Worm (Caenorhabditis elegans) whole organism, young adult: ENCODE results near the gene tir-1.
A peak's percentile ranks its signal among the peaks of the same experiment; 100 is the strongest.

ENCODE experiments used
- B0336.3 ChIP-seq: fragments of 200-800 bp; sonication (Bioruptor generic); IDR thresholded peaks from 2 replicates; pipeline ENCODE4 v1.3.6; 2022; ENCODE audit warnings: missing genetic modification characterization, missing compliant biosample characterization
- C06A6.2 ChIP-seq: fragments of 200-800 bp; sonication (Bioruptor generic); conservative IDR thresholded peaks from 2 replicates; pipeline ENCODE4 v1.3.6; 2022; ENCODE audit warnings: missing genetic modification characterization, missing compliant biosample characterization
- F23B12.7 ChIP-seq: sonication (generic microtip); optimal IDR thresholded peaks from 2 replicates; lab custom pipeline; 2017; ENCODE audit warnings: missing genetic modification characterization, mild to moderate bottlenecking, missing compliant biosample characterization, antibody characterized with exemption, moderate library complexity; ENCODE audit not compliant: insufficient read depth
- F37B4.10 ChIP-seq: fragments of 200-800 bp; sonication (Bioruptor generic); IDR thresholded peaks from 2 replicates; pipeline ENCODE4 v1.3.6; 2022; ENCODE audit warnings: missing genetic modification characterization, missing compliant biosample characterization
- K11D2.4 ChIP-seq: fragments of 200-800 bp; sonication (Bioruptor generic); IDR thresholded peaks from 2 replicates; pipeline ENCODE4 v1.3.6; 2022; ENCODE audit warnings: missing genetic modification reagents, missing genetic modification characterization, missing compliant biosample characterization
- K12H6.12 ChIP-seq: fragments of 200-800 bp; sonication (Bioruptor generic); optimal IDR thresholded peaks from 2 replicates; lab custom pipeline; 2018; ENCODE audit warnings: mild to moderate bottlenecking, missing genetic modification characterization, missing compliant biosample characterization
- Y53G8AR.9 ChIP-seq: fragments of 200-800 bp; sonication (Bioruptor generic); conservative IDR thresholded peaks from 2 replicates; pipeline ENCODE4 v1.3.6; 2022; ENCODE audit warnings: missing genetic modification reagents, missing genetic modification characterization, missing compliant biosample characterization
- Y95B8A.8 ChIP-seq: fragments of 200-800 bp; sonication (Bioruptor generic); IDR thresholded peaks from 2 replicates; pipeline ENCODE4 v1.3.6; 2022; ENCODE audit warnings: missing genetic modification reagents, missing genetic modification characterization, missing compliant biosample characterization
- athp-1 ChIP-seq: sonication (generic microtip); optimal IDR thresholded peaks from 2 replicates; lab custom pipeline; 2017; ENCODE audit warnings: mild to moderate bottlenecking, missing genetic modification characterization, missing compliant biosample characterization
- attf-5 ChIP-seq: fragments of 200-800 bp; sonication (Bioruptor generic); optimal IDR thresholded peaks from 2 replicates; lab custom pipeline; 2018; ENCODE audit warnings: mild to moderate bottlenecking, missing genetic modification characterization, missing compliant biosample characterization
- bed-2 ChIP-seq: fragments of 200-800 bp; sonication (Bioruptor generic); IDR thresholded peaks from 2 replicates; pipeline ENCODE4 v1.3.6; 2022; ENCODE audit warnings: missing genetic modification reagents, missing genetic modification characterization, missing compliant biosample characterization
- cebp-1 ChIP-seq, 2 experiments: fragments of 200-800 bp in 1 of 2; sonication (Bioruptor generic) in 1 of 2; sonication (generic microtip) in 1 of 2; IDR thresholded peaks in 1 of 2; optimal IDR thresholded peaks in 1 of 2; 2 replicates each; pipeline versions ENCODE4 v1.3.6 to Lab custom; 2017 to 2022; ENCODE audit warnings: missing compliant biosample characterization in 2 of 2, missing genetic modification characterization in 2 of 2, mild to moderate bottlenecking in 1 of 2, missing genetic modification reagents in 1 of 2, moderate library complexity in 1 of 2
- ceh-27 ChIP-seq: fragments of 200-800 bp; sonication (Bioruptor generic); optimal IDR thresholded peaks from 2 replicates; lab custom pipeline; 2018; ENCODE audit warnings: mild to moderate bottlenecking, missing genetic modification characterization, moderate library complexity, missing compliant biosample characterization
- ceh-79 ChIP-seq: sonication (generic microtip); optimal IDR thresholded peaks from 2 replicates; lab custom pipeline; 2017; ENCODE audit warnings: mild to moderate bottlenecking, missing genetic modification characterization, missing compliant biosample characterization
- ceh-91 ChIP-seq: fragments of 200-800 bp; sonication (Bioruptor generic); IDR thresholded peaks from 2 replicates; pipeline ENCODE4 v1.3.6; 2022; ENCODE audit warnings: missing genetic modification reagents, missing genetic modification characterization, missing compliant biosample characterization
- dox-1 ChIP-seq: fragments of 200-800 bp; sonication (Bioruptor generic); IDR thresholded peaks from 2 replicates; pipeline ENCODE4 v1.3.6; 2022; ENCODE audit warnings: missing genetic modification reagents, missing genetic modification characterization, missing compliant biosample characterization
- dpff-1 ChIP-seq: sonication (generic microtip); optimal IDR thresholded peaks from 2 replicates; lab custom pipeline; 2017; ENCODE audit warnings: mild to moderate bottlenecking, missing genetic modification characterization, missing compliant biosample characterization
- efl-1 ChIP-seq: fragments of 150-350 bp; optimal IDR thresholded peaks from 2 replicates; lab custom pipeline; 2014; ENCODE audit warnings: missing biosample characterization, missing genetic modification reagents, missing genetic modification characterization
- ekl-4 ChIP-seq: fragments of 200-800 bp; sonication (Bioruptor generic); IDR thresholded peaks from 2 replicates; pipeline ENCODE4 v1.3.6; 2022; ENCODE audit warnings: missing genetic modification reagents, missing genetic modification characterization, missing compliant biosample characterization
- gei-17 ChIP-seq: fragments of 200-800 bp; sonication (Bioruptor generic); optimal IDR thresholded peaks from 2 replicates; lab custom pipeline; 2018; ENCODE audit warnings: mild to moderate bottlenecking, missing genetic modification characterization, missing compliant biosample characterization
- hmg-1.2 ChIP-seq: fragments of 200-800 bp; sonication (Bioruptor generic); IDR thresholded peaks from 2 replicates; pipeline ENCODE4 v1.3.6; 2022; ENCODE audit warnings: missing genetic modification reagents, missing genetic modification characterization, missing compliant biosample characterization
- hsf-1 ChIP-seq: fragments of 200-800 bp; sonication (Bioruptor generic); IDR thresholded peaks from 2 replicates; pipeline ENCODE4 v1.3.6; 2022; ENCODE audit warnings: missing genetic modification reagents, missing genetic modification characterization, missing compliant biosample characterization
- let-607 ChIP-seq, 2 experiments: fragments of 200-800 bp in 1 of 2; sonication (Bioruptor generic) in 1 of 2; sonication (generic microtip) in 1 of 2; optimal IDR thresholded peaks; 2 replicates each; lab custom pipeline; 2016 to 2018; ENCODE audit warnings: mild to moderate bottlenecking in 2 of 2, missing compliant biosample characterization in 2 of 2, missing genetic modification characterization in 2 of 2, moderate library complexity in 2 of 2, missing genotype in 1 of 2
- lin-26 ChIP-seq: fragments of 200-800 bp; sonication (Bioruptor generic); IDR thresholded peaks from 2 replicates; pipeline ENCODE4 v1.3.6; 2022; ENCODE audit warnings: missing genetic modification reagents, missing genetic modification characterization, missing compliant biosample characterization
- lin-35 ChIP-seq, 3 experiments: fragments of 150-350 bp in 2 of 3; sonication (generic microtip) in 1 of 3; optimal IDR thresholded peaks; 2 replicates each; lab custom pipeline; 2014 to 2018; ENCODE audit warnings: missing biosample characterization in 3 of 3, missing genetic modification characterization in 3 of 3, missing genetic modification reagents in 3 of 3
- lin-40 ChIP-seq: sonication (generic microtip); optimal IDR thresholded peaks from 2 replicates; lab custom pipeline; 2016; ENCODE audit warnings: missing genetic modification characterization, mild to moderate bottlenecking, missing compliant biosample characterization, missing genotype, missing genetic modification reagents
- lir-1 ChIP-seq: fragments of 200-800 bp; sonication (Bioruptor generic); conservative IDR thresholded peaks from 2 replicates; pipeline ENCODE4 v1.3.6; 2022; ENCODE audit warnings: missing genetic modification reagents, missing genetic modification characterization, missing compliant biosample characterization
- lsl-1 ChIP-seq: fragments of 200-800 bp; sonication (Bioruptor generic); optimal IDR thresholded peaks from 2 replicates; lab custom pipeline; 2018; ENCODE audit warnings: mild to moderate bottlenecking, missing genetic modification characterization, moderate library complexity, missing compliant biosample characterization
- madf-3 ChIP-seq: fragments of 200-800 bp; sonication (Bioruptor generic); IDR thresholded peaks from 2 replicates; pipeline ENCODE4 v1.3.6; 2022; ENCODE audit warnings: missing genetic modification reagents, missing genetic modification characterization, missing compliant biosample characterization
- madf-6 ChIP-seq: fragments of 200-800 bp; sonication (Bioruptor generic); IDR thresholded peaks from 2 replicates; pipeline ENCODE4 v1.3.6; 2022; ENCODE audit warnings: missing genetic modification reagents, missing genetic modification characterization, missing compliant biosample characterization
- mcd-1 ChIP-seq: fragments of 200-800 bp; sonication (Bioruptor generic); IDR thresholded peaks from 2 replicates; pipeline ENCODE4 v1.3.6; 2022; ENCODE audit warnings: missing genetic modification reagents, missing genetic modification characterization, missing compliant biosample characterization
- mel-28 ChIP-seq: sonication (generic microtip); optimal IDR thresholded peaks from 2 replicates; lab custom pipeline; 2016; ENCODE audit warnings: borderline replicate concordance, mild to moderate bottlenecking, missing genetic modification characterization, missing compliant biosample characterization
- nhr-27 ChIP-seq: fragments of 200-800 bp; sonication (Bioruptor generic); optimal IDR thresholded peaks from 2 replicates; lab custom pipeline; 2018; ENCODE audit warnings: mild to moderate bottlenecking, missing genetic modification characterization, moderate library complexity, missing compliant biosample characterization
- nhr-80 ChIP-seq: sonication (generic microtip); optimal IDR thresholded peaks from 2 replicates; lab custom pipeline; 2016; ENCODE audit warnings: missing genetic modification characterization, missing compliant biosample characterization
- nhr-90 ChIP-seq: sonication (generic microtip); optimal IDR thresholded peaks from 2 replicates; lab custom pipeline; 2016; ENCODE audit warnings: missing genotype, mild to moderate bottlenecking, missing genetic modification characterization, missing compliant biosample characterization
- pbrm-1 ChIP-seq: fragments of 200-800 bp; sonication (Bioruptor generic); IDR thresholded peaks from 2 replicates; pipeline ENCODE4 v1.3.6; 2022; ENCODE audit warnings: missing genetic modification reagents, missing genetic modification characterization, missing compliant biosample characterization
- rcor-1 ChIP-seq: fragments of 200-800 bp; sonication (Bioruptor generic); IDR thresholded peaks from 2 replicates; pipeline ENCODE4 v1.3.6; 2022; ENCODE audit warnings: missing genetic modification reagents, missing genetic modification characterization, missing compliant biosample characterization
- repo-1 ChIP-seq: sonication (generic microtip); optimal IDR thresholded peaks from 2 replicates; lab custom pipeline; 2017; ENCODE audit warnings: mild to moderate bottlenecking, missing genetic modification characterization, missing compliant biosample characterization
- snpc-4 ChIP-seq, 5 experiments: fragments of 150-350 bp in 1 of 5; sonication (generic microtip) in 4 of 5; optimal IDR thresholded peaks; 2 replicates each; lab custom pipeline; 2014 to 2018; ENCODE audit warnings: missing genetic modification characterization in 5 of 5, missing biosample characterization in 3 of 5, antibody characterized with exemption in 2 of 5, mild to moderate bottlenecking in 2 of 5, missing compliant biosample characterization in 2 of 5, missing genotype in 2 of 5, moderate library complexity in 2 of 5, missing genetic modification reagents in 1 of 5
- somi-1 ChIP-seq: fragments of 200-800 bp; sonication (Bioruptor generic); optimal IDR thresholded peaks from 2 replicates; lab custom pipeline; 2018; ENCODE audit warnings: mild to moderate bottlenecking, missing genetic modification characterization, missing compliant biosample characterization
- tbp1 ChIP-seq: fragments of 200-800 bp; sonication (Bioruptor generic); optimal IDR thresholded peaks from 2 replicates; lab custom pipeline; 2018; ENCODE audit warnings: mild to moderate bottlenecking, missing genetic modification characterization, missing compliant biosample characterization
- zfh-2 ChIP-seq: fragments of 200-800 bp; sonication (Bioruptor generic); conservative IDR thresholded peaks from 2 replicates; pipeline ENCODE4 v1.3.6; 2022; ENCODE audit warnings: missing genetic modification reagents, missing genetic modification characterization, missing compliant biosample characterization
- zim-3 ChIP-seq: sonication (generic microtip); optimal IDR thresholded peaks from 2 replicates; lab custom pipeline; 2017; ENCODE audit warnings: mild to moderate bottlenecking, missing genetic modification characterization, moderate library complexity, missing compliant biosample characterization
- ztf-18 ChIP-seq: sonication (generic microtip); optimal IDR thresholded peaks from 2 replicates; lab custom pipeline; 2016; ENCODE audit warnings: missing genotype, mild to moderate bottlenecking, missing genetic modification characterization, missing compliant biosample characterization
- ztf-26 ChIP-seq: sonication (generic microtip); optimal IDR thresholded peaks from 2 replicates; lab custom pipeline; 2017; ENCODE audit warnings: missing genetic modification characterization, missing compliant biosample characterization
- ztf-6 ChIP-seq: fragments of 200-800 bp; sonication (Bioruptor generic); IDR thresholded peaks from 2 replicates; pipeline ENCODE4 v1.3.6; 2022; ENCODE audit warnings: missing genetic modification reagents, missing genetic modification characterization, missing compliant biosample characterization

The tir-1 gene

DNA sequence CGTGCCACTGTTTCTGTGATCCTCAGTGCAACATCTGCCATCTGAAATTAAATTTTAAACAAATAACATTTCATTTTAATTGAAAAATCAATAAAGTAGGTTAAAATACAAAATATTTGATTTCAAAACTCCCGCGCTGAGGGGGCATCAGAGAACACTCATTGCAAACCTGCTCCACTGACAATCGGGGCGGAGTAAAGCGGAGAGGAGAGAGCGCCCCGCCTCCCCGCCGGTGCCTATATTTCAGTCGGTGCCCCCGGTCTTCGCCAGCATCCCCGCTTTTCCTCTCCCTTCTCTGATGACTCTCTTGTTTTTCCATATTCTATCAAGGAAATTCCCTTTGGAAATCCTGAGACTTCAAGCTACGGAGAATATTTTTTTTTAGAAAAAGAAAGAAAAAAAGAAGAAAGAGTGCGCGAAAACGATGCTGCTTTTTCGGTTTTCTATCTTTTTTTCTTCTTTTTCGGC, 38.5 kb downstream of the tir-1 start, which contains the start of gene brc-1:
brc-1 (minus strand) TSS at position 51 of the 468 bp plus-strand sequence.
- TF ChIP-seq ceh-79 (no peak), lin-40 (tag; lab: Kevin White, UChicago) (peak; percentile 75), lin-26 (GFP tag; lab: Robert Waterston, UW) (0 out of 2 replicates have a peak, but pooled peaks have one; percentile 46), K11D2.4 (GFP tag; lab: Robert Waterston, UW) (peak; percentile 79; the same call in 1 of the 2 replicates), Y53G8AR.9 (GFP tag; lab: Robert Waterston, UW) (peak; percentile 79), lir-1 (GFP tag; lab: Robert Waterston, UW) (peak; percentile 53; the same call in 1 of the 2 replicates), efl-1 (peak; percentile 67), zim-3 (tag; lab: Kevin White, UChicago) (no peak), dpff-1 (tag; lab: Kevin White, UChicago) (no peak), madf-6 (GFP tag; lab: Robert Waterston, UW) (peak; percentile 23; the same call in 1 of the 2 replicates), F23B12.7 (tag; lab: Kevin White, UChicago) (peak; percentile 77), lsl-1 (peak; percentile 1), let-607 (tag; optimal IDR thresholded peaks at IDR 0.05; lab: Kevin White, UChicago) (peak; percentile 12 to 28), lin-35 (GFP tag; optimal IDR thresholded peaks at IDR 0.05; lab: Kevin White, UChicago) (peak in 2 of 3 experiments; percentile 41 to 92), Y95B8A.8 (GFP tag; lab: Robert Waterston, UW) (no peak), nhr-80 (peak; percentile 68), B0336.3 (peak; percentile 68; the same call in 1 of the 2 replicates), ztf-18 (peak; percentile 46), C06A6.2 (GFP tag; lab: Robert Waterston, UW) (peak; percentile 79), ztf-26 (tag; lab: Kevin White, UChicago) (peak; percentile 87), ekl-4 (GFP tag; lab: Robert Waterston, UW) (no peak; the same call in 1 of the 2 replicates), repo-1 (tag; lab: Kevin White, UChicago) (peak; percentile 40), K12H6.12 (tag; lab: Kevin White, UChicago) (peak; percentile 90), F37B4.10 (no peak), bed-2 (GFP tag; lab: Robert Waterston, UW) (no peak), pbrm-1 (GFP tag; lab: Robert Waterston, UW) (peak; percentile 64; the same call in 1 of the 2 replicates), gei-17 (GFP tag; lab: Kevin White, UChicago) (peak; percentile 20), cebp-1 (GFP tag; IDR thresholded peaks at IDR 0.05; lab: Robert Waterston, UW) (peak; percentile 70), cebp-1 (tag; optimal IDR thresholded peaks at IDR 0.05; lab: Kevin White, UChicago) (peak; percentile 87), madf-3 (0 out of 2 replicates have a peak, but pooled peaks have one; percentile 45), dox-1 (GFP tag; lab: Robert Waterston, UW) (peak; percentile 84), rcor-1 (GFP tag; lab: Robert Waterston, UW) (peak; percentile 12; the same call in 1 of the 2 replicates), nhr-90 (tag; lab: Kevin White, UChicago) (peak; percentile 46), ceh-27 (GFP tag; lab: Kevin White, UChicago) (peak; percentile 71), nhr-27 (tag; lab: Kevin White, UChicago) (no peak), tbp1 (GFP tag; lab: Kevin White, UChicago) (peak; percentile 51), attf-5 (GFP tag; lab: Kevin White, UChicago) (peak; percentile 94), zfh-2 (peak; percentile 98), ztf-6 (peak; percentile 14; the same call in 1 of the 2 replicates), somi-1 (GFP tag; lab: Kevin White, UChicago) (peak; percentile 41), mel-28 (no peak), hmg-1.2 (GFP tag; lab: Robert Waterston, UW) (peak; percentile 57), hsf-1 (GFP tag; lab: Robert Waterston, UW) (no peak), mcd-1 (peak; percentile 97), snpc-4 (GFP tag; optimal IDR thresholded peaks at IDR 0.05; lab: Kevin White, UChicago) (no peak), snpc-4 (tag; optimal IDR thresholded peaks at IDR 0.05; lab: Kevin White, UChicago) (peak in 3 of 4 experiments; percentile 27 to 57 (median 57)), ceh-91 (no peak), athp-1 (tag; lab: Kevin White, UChicago) (peak; percentile 42)
